Fruit fly (Drosophila melanogaster) whole organism, wandering third instar larva: Measurements from ENCODE around the gene CG31344.

Experiments used
- Abd-B ChIP-seq: fragments of >200 bp; optimal IDR thresholded peaks from 2 replicates; lab custom pipeline; 2017; ENCODE audit warnings: missing biosample characterization, missing genetic modification characterization
- CG32264 ChIP-seq: fragments of 200-800 bp; sonication (Bioruptor generic); optimal IDR thresholded peaks from 2 replicates; lab custom pipeline; 2016; ENCODE audit warnings: missing biosample characterization, missing genetic modification characterization
- CG9705 ChIP-seq: fragments of 200-800 bp; sonication (Bioruptor generic); optimal IDR thresholded peaks from 2 replicates; lab custom pipeline; 2018; ENCODE audit warnings: missing biosample characterization, mild to moderate bottlenecking, missing genetic modification characterization
- CrebA ChIP-seq: fragments of 200-800 bp; sonication (Bioruptor generic); optimal IDR thresholded peaks from 2 replicates; lab custom pipeline; 2016; ENCODE audit warnings: missing biosample characterization, mild to moderate bottlenecking, missing genetic modification characterization, borderline replicate concordance
- Dfd ChIP-seq: fragments of >200 bp; optimal IDR thresholded peaks from 2 replicates; lab custom pipeline; 2017; ENCODE audit warnings: missing biosample characterization, missing genetic modification characterization
- Dif ChIP-seq: fragments of 200-275, 200-300 bp; sonication (Bioruptor generic); optimal IDR thresholded peaks from 2 replicates; lab custom pipeline; 2018; ENCODE audit warnings: missing biosample characterization, missing genetic modification characterization; ENCODE audit not compliant: partially characterized antibody
- GATAd ChIP-seq: sonication (Bioruptor generic); optimal IDR thresholded peaks from 2 replicates; lab custom pipeline; 2016; ENCODE audit warnings: missing biosample characterization, missing genetic modification characterization
- HLH106 ChIP-seq: fragments of 200-800 bp; optimal IDR thresholded peaks from 3 replicates; lab custom pipeline; 2019; ENCODE audit warnings: missing biosample characterization, mild to moderate bottlenecking, missing genetic modification characterization, moderate library complexity
- Hnf4 ChIP-seq: fragments of 200-800 bp; sonication (Bioruptor generic); optimal IDR thresholded peaks from 2 replicates; lab custom pipeline; 2016; ENCODE audit warnings: missing biosample characterization, mild to moderate bottlenecking, missing genetic modification characterization
- Hr78 ChIP-seq: fragments of >200 bp; optimal IDR thresholded peaks from 2 replicates; lab custom pipeline; 2017; ENCODE audit warnings: missing biosample characterization, missing genetic modification characterization
- Hr83 ChIP-seq: fragments of 200-300 bp; sonication (Bioruptor generic); optimal IDR thresholded peaks from 2 replicates; lab custom pipeline; 2016; ENCODE audit warnings: missing biosample characterization, mild to moderate bottlenecking, missing genetic modification characterization, moderate library complexity; ENCODE audit not compliant: poor library complexity, severe bottlenecking
- Jra ChIP-seq: sonication (Bioruptor generic); optimal IDR thresholded peaks from 2 replicates; lab custom pipeline; 2016; ENCODE audit warnings: missing biosample characterization, missing genetic modification characterization
- Mio ChIP-seq: sonication (Bioruptor generic); optimal IDR thresholded peaks from 2 replicates; lab custom pipeline; 2016; ENCODE audit warnings: missing biosample characterization, missing genetic modification characterization
- Myc ChIP-seq: fragments of >200 bp; optimal IDR thresholded peaks from 2 replicates; lab custom pipeline; 2017
- N ChIP-seq: fragments of >200 bp; optimal IDR thresholded peaks from 2 replicates; lab custom pipeline; 2018; ENCODE audit warnings: missing biosample characterization, missing external identifiers, missing genetic modification characterization
- OdsH ChIP-seq: fragments of 200-800 bp; sonication (Bioruptor generic); optimal IDR thresholded peaks from 2 replicates; lab custom pipeline; 2016; ENCODE audit warnings: missing biosample characterization, mild to moderate bottlenecking, missing genetic modification characterization
- Rel ChIP-seq, 2 experiments: fragments of 200-800 bp; sonication (Bioruptor generic) in 1 of 2; optimal IDR thresholded peaks; 2 replicates in 1 of 2; 3 replicates in 1 of 2; lab custom pipeline; 2016 to 2019; ENCODE audit warnings: mild to moderate bottlenecking in 2 of 2, missing biosample characterization in 2 of 2, missing genetic modification characterization in 2 of 2, moderate library complexity in 1 of 2
- Sp1 ChIP-seq: fragments of 200-800 bp; sonication (Bioruptor generic); optimal IDR thresholded peaks from 3 replicates; lab custom pipeline; 2019; ENCODE audit warnings: missing biosample characterization, mild to moderate bottlenecking, missing genetic modification characterization, moderate library complexity
- Vsx2 ChIP-seq: fragments of 200-300, 225-300 bp; sonication (Bioruptor generic); optimal IDR thresholded peaks from 2 replicates; lab custom pipeline; 2018; ENCODE audit warnings: missing biosample characterization, missing genetic modification characterization; ENCODE audit not compliant: partially characterized antibody
- br ChIP-seq: fragments of 200-800 bp; sonication (Bioruptor generic); optimal IDR thresholded peaks from 2 replicates; lab custom pipeline; 2016; ENCODE audit warnings: missing biosample characterization, missing genetic modification characterization
- brk ChIP-seq: fragments of 200-800 bp; sonication (Bioruptor generic); optimal IDR thresholded peaks from 2 replicates; lab custom pipeline; 2016; ENCODE audit warnings: missing biosample characterization, mild to moderate bottlenecking, missing genetic modification characterization
- dl ChIP-seq, 2 experiments: fragments of 175-275, 200-275 bp in 1 of 2; fragments of 200-275 bp in 1 of 2; sonication (Bioruptor generic); optimal IDR thresholded peaks; lab custom pipeline; 2018; ENCODE audit warnings: mild to moderate bottlenecking in 2 of 2, missing biosample characterization in 2 of 2, missing genetic modification characterization in 2 of 2, moderate library complexity in 2 of 2; ENCODE audit not compliant: partially characterized antibody in 2 of 2, insufficient read depth in 1 of 2
- dmrt93B ChIP-seq: fragments of 200-800 bp; sonication (Bioruptor generic); optimal IDR thresholded peaks from 2 replicates; lab custom pipeline; 2018; ENCODE audit warnings: missing biosample characterization, mild to moderate bottlenecking, missing genetic modification characterization
- ey ChIP-seq: fragments of 200-800 bp; sonication (Bioruptor generic); optimal IDR thresholded peaks from 2 replicates; lab custom pipeline; 2016; ENCODE audit warnings: missing biosample characterization, missing genetic modification characterization
- foxo ChIP-seq, 2 experiments: fragments of 200-800 bp; sonication (Bioruptor generic); optimal IDR thresholded peaks; 2 replicates in 1 of 2; 3 replicates in 1 of 2; lab custom pipeline; 2016 to 2017; ENCODE audit warnings: missing biosample characterization in 2 of 2, missing genetic modification characterization in 2 of 2
- fru ChIP-seq: fragments of 200-800 bp; sonication (Bioruptor generic); optimal IDR thresholded peaks from 3 replicates; lab custom pipeline; 2016; ENCODE audit warnings: missing biosample characterization, mild to moderate bottlenecking, missing genetic modification characterization
- h ChIP-seq: fragments of 200-800 bp; sonication (Bioruptor generic); optimal IDR thresholded peaks from 3 replicates; lab custom pipeline; 2016; ENCODE audit warnings: missing biosample characterization, mild to moderate bottlenecking, missing genetic modification characterization
- jim ChIP-seq: fragments of 175-275, 200-325 bp; sonication (Bioruptor generic); optimal IDR thresholded peaks from 2 replicates; lab custom pipeline; 2016; ENCODE audit warnings: missing biosample characterization, mild to moderate bottlenecking, missing genetic modification characterization
- pan ChIP-seq: fragments of >200 bp; optimal IDR thresholded peaks from 2 replicates; lab custom pipeline; 2017
- psq ChIP-seq: fragments of 200-800 bp; sonication (Bioruptor generic); optimal IDR thresholded peaks from 3 replicates; lab custom pipeline; 2017; ENCODE audit warnings: missing biosample characterization, mild to moderate bottlenecking, missing genetic modification characterization, moderate library complexity
- rgr ChIP-seq: fragments of 200-800 bp; sonication (Bioruptor generic); optimal IDR thresholded peaks from 3 replicates; lab custom pipeline; 2016; ENCODE audit warnings: missing biosample characterization, mild to moderate bottlenecking, missing genetic modification characterization
- sage ChIP-seq: fragments of 200-800 bp; sonication (Bioruptor generic); optimal IDR thresholded peaks from 2 replicates; lab custom pipeline; 2016; ENCODE audit warnings: missing biosample characterization, mild to moderate bottlenecking, missing genetic modification characterization
- sv ChIP-seq: fragments of 200-800 bp; sonication (Bioruptor generic); optimal IDR thresholded peaks from 3 replicates; lab custom pipeline; 2016; ENCODE audit warnings: missing biosample characterization, missing genetic modification characterization
- tai ChIP-seq: sonication (Bioruptor generic); optimal IDR thresholded peaks from 2 replicates; lab custom pipeline; 2016; ENCODE audit warnings: missing biosample characterization, missing genetic modification characterization
- woc ChIP-seq: sonication (Bioruptor generic); optimal IDR thresholded peaks from 2 replicates; lab custom pipeline; 2016; ENCODE audit warnings: missing biosample characterization, mild to moderate bottlenecking, missing genetic modification characterization

Gene CG31344

dm6 chr3R:15249037-15249436 is 23.9 kb upstream of the CG31344 start, which contains the start of gene Amt:
Amt (minus strand) TSS chr3R:15249137.
- TF ChIP-seq brk (GFP tag; lab: Kevin White, UChicago) (no peak), CrebA (GFP tag; lab: Kevin White, UChicago) (no peak), dl (GFP tag; optimal IDR thresholded peaks at IDR 0.05; lab: Kevin White, UChicago; ENCODE audit: insufficient read depth in 1 of 2, partially characterized antibody in 2 of 2) (no peak), fru (GFP tag; lab: Kevin White, UChicago) (no peak), Rel (GFP tag; optimal IDR thresholded peaks at IDR 0.05; lab: Kevin White, UChicago) (no peak), Rel (tag; optimal IDR thresholded peaks at IDR 0.05; lab: Kevin White, UChicago) (no peak), tai (no peak)

- TF ChIP-seq OdsH (GFP tag; lab: Kevin White, UChicago) (no peak), ey (no peak), Sp1 (GFP tag; lab: Kevin White, UChicago) (peak; percentile 8), foxo (GFP tag; optimal IDR thresholded peaks at IDR 0.05; lab: Kevin White, UChicago) (peak in 1 of 2 experiments; percentile 22), Rel (GFP tag; optimal IDR thresholded peaks at IDR 0.05; lab: Kevin White, UChicago) (no peak), Rel (tag; optimal IDR thresholded peaks at IDR 0.05; lab: Kevin White, UChicago) (peak; percentile 98), Jra (GFP tag; lab: Kevin White, UChicago) (peak; percentile 9), h (GFP tag; lab: Kevin White, UChicago) (peak; percentile 7), br (GFP tag; lab: Kevin White, UChicago) (peak; percentile 4), tai (no peak), Hr78 (no peak)
These were observed 21.5 kb upstream of the CG31344 start for dm6 chr3R:15246601-15247000.

dm6 chr3R:15243452-15243851 is 18.3 kb upstream of the CG31344 start:
- TF ChIP-seq Rel (GFP tag; optimal IDR thresholded peaks at IDR 0.05; lab: Kevin White, UChicago) (peak; percentile 9), Rel (tag; optimal IDR thresholded peaks at IDR 0.05; lab: Kevin White, UChicago) (peak; percentile 34), ey (peak; percentile 4), Dfd (GFP tag; lab: Kevin White, UChicago) (no peak), Abd-B (no peak), pan (lab: Kevin White, UChicago) (no peak), h (GFP tag; lab: Kevin White, UChicago) (peak; percentile 63), fru (GFP tag; lab: Kevin White, UChicago) (peak; percentile 0), CG32264 (GFP tag; lab: Kevin White, UChicago) (peak; percentile 30), Hr78 (peak; percentile 29), woc (GFP tag; lab: Kevin White, UChicago) (no peak), rgr (GFP tag; lab: Kevin White, UChicago) (peak; percentile 13), Mio (GFP tag; lab: Kevin White, UChicago) (no peak), N (GFP tag; lab: Kevin White, UChicago) (peak; percentile 69), brk (GFP tag; lab: Kevin White, UChicago) (peak; percentile 34), dl (GFP tag; optimal IDR thresholded peaks at IDR 0.05; lab: Kevin White, UChicago; ENCODE audit: insufficient read depth in 1 of 2, partially characterized antibody in 2 of 2) (no peak), sage (GFP tag; lab: Kevin White, UChicago) (peak; percentile 60), Myc (peak; percentile 56), Jra (GFP tag; lab: Kevin White, UChicago) (peak; percentile 33), jim (GFP tag; lab: Kevin White, UChicago) (no peak), Dif (GFP tag; lab: Kevin White, UChicago) (peak; percentile 48)

- no peak for TF ChIP-seq dmrt93B
- TF ChIP-seq CG32264 (GFP tag; lab: Kevin White, UChicago) = no peak
- TF ChIP-seq CG9705 (GFP tag; lab: Kevin White, UChicago) = no peak
- TF ChIP-seq ey = no peak
- TF ChIP-seq OdsH (GFP tag; lab: Kevin White, UChicago) = no peak
- no peak for TF ChIP-seq Jra (GFP tag; lab: Kevin White, UChicago)
These were observed 17.9 kb upstream of the CG31344 start for dm6 chr3R:15243046-15243356.

dm6 chr3R:15242186-15243045 is 17.3 kb upstream of the CG31344 start, which contains the start of the genes tefu and Hsc70-4:
tefu (minus strand) TSS chr3R:15242236.
Hsc70-4 (plus strand) TSS chr3R:15242687.
- peak; percentile 46 for TF ChIP-seq Sp1 (GFP tag; lab: Kevin White, UChicago)
- peak; percentile 64 for TF ChIP-seq Vsx2 (GFP tag; lab: Kevin White, UChicago)
- peak; percentile 54 for TF ChIP-seq CG9705 (GFP tag; lab: Kevin White, UChicago)
- TF ChIP-seq Hr83 = peak; percentile 5
- TF ChIP-seq jim (GFP tag; lab: Kevin White, UChicago) = peak; percentile 24
- TF ChIP-seq CG32264 (GFP tag; lab: Kevin White, UChicago) = no peak
- TF ChIP-seq Hnf4 (GFP tag; lab: Kevin White, UChicago) = peak; percentile 64
- peak; percentile 68 for TF ChIP-seq Dif (GFP tag; lab: Kevin White, UChicago)
- no peak for TF ChIP-seq GATAd (GFP tag; lab: Kevin White, UChicago)
- TF ChIP-seq Myc = no peak
- TF ChIP-seq dl (GFP tag; optimal IDR thresholded peaks at IDR 0.05; lab: Kevin White, UChicago; ENCODE audit: insufficient read depth in 1 of 2, partially characterized antibody in 2 of 2) = no peak
- peak; percentile 72 for TF ChIP-seq woc (GFP tag; lab: Kevin White, UChicago)
- TF ChIP-seq br (GFP tag; lab: Kevin White, UChicago) = no peak
- TF ChIP-seq sage (GFP tag; lab: Kevin White, UChicago) = no peak
- TF ChIP-seq Dfd (GFP tag; lab: Kevin White, UChicago) = no peak
- TF ChIP-seq N (GFP tag; lab: Kevin White, UChicago) = peak; percentile 92
- TF ChIP-seq pan (lab: Kevin White, UChicago) = no peak
- TF ChIP-seq h (GFP tag; lab: Kevin White, UChicago) = peak; percentile 54
- TF ChIP-seq brk (GFP tag; lab: Kevin White, UChicago) = no peak
- TF ChIP-seq OdsH (GFP tag; lab: Kevin White, UChicago) = peak; percentile 32
- TF ChIP-seq HLH106 = peak; percentile 79
- peak; percentile 64 for TF ChIP-seq sv (GFP tag; lab: Kevin White, UChicago)
- no peak for TF ChIP-seq psq
